Fruit fly (Drosophila melanogaster) whole organism, embryonic: ENCODE data around the gene Chro.
A peak's percentile ranks its signal among the peaks of the same experiment; 100 is the strongest.

Experiments
- Adf1 ChIP-seq: fragments of 200-800 bp; sonication (Bioruptor generic); IDR thresholded peaks from 2 replicates; pipeline ENCODE4 v1.3.6; 2022; ENCODE audit warnings: missing biosample characterization, missing genetic modification characterization
- Bteb2 ChIP-seq: fragments of 200-800 bp; sonication (Bioruptor generic); optimal IDR thresholded peaks from 2 replicates; lab custom pipeline; 2016; ENCODE audit warnings: missing biosample characterization, missing genetic modification characterization
- CG11695 ChIP-seq: fragments of 200-800 bp; sonication (Bioruptor generic); IDR thresholded peaks from 3 replicates; pipeline ENCODE4 v1.3.6; 2022; ENCODE audit warnings: missing biosample characterization, missing genetic modification characterization
- CG11723 ChIP-seq: fragments of 200-800 bp; sonication (Bioruptor generic); optimal IDR thresholded peaks from 2 replicates; lab custom pipeline; 2017; ENCODE audit warnings: missing biosample characterization, mild to moderate bottlenecking, missing genetic modification characterization
- CG12769 ChIP-seq: fragments of 200-800 bp; sonication (Bioruptor generic); optimal IDR thresholded peaks from 2 replicates; lab custom pipeline; 2019; ENCODE audit warnings: missing biosample characterization, mild to moderate bottlenecking, missing genetic modification characterization, moderate library complexity
- CG13287 ChIP-seq: fragments of 200-800 bp; sonication (Bioruptor generic); IDR thresholded peaks from 2 replicates; pipeline ENCODE4 v1.3.6; 2022; ENCODE audit warnings: missing biosample characterization, missing genetic modification characterization; ENCODE audit not compliant: partially characterized antibody
- CG18599 ChIP-seq: fragments of 200-800 bp; sonication (Bioruptor generic); optimal IDR thresholded peaks from 3 replicates; lab custom pipeline; 2017; ENCODE audit warnings: missing biosample characterization, missing genetic modification characterization, mild to moderate bottlenecking, moderate library complexity, missing genetic modification reagents
- CG6175 ChIP-seq: fragments of 200-800 bp; sonication (Bioruptor generic); IDR thresholded peaks from 3 replicates; pipeline ENCODE4 v1.3.6; 2022; ENCODE audit warnings: missing biosample characterization, missing genetic modification characterization
- CG6854 ChIP-seq: fragments of 200-800 bp; sonication (Bioruptor generic); optimal IDR thresholded peaks from 3 replicates; lab custom pipeline; 2017; ENCODE audit warnings: missing biosample characterization, mild to moderate bottlenecking, missing genetic modification characterization
- D19B ChIP-seq: fragments of 200-800 bp; sonication (Bioruptor generic); optimal IDR thresholded peaks from 2 replicates; lab custom pipeline; 2017; ENCODE audit warnings: missing biosample characterization, mild to moderate bottlenecking, missing genetic modification characterization
- Dll ChIP-seq: fragments of 200-800 bp; sonication (Bioruptor generic); IDR thresholded peaks from 4 replicates; pipeline ENCODE4 v1.3.6; 2022; ENCODE audit warnings: missing biosample characterization, missing genetic modification characterization; ENCODE audit not compliant: partially characterized antibody
- GATAe ChIP-seq: fragments of 200-800 bp; sonication (Bioruptor generic); conservative IDR thresholded peaks from 2 replicates; pipeline ENCODE4 v1.3.6; 2022; ENCODE audit warnings: missing biosample characterization, missing genetic modification characterization
- HLH4C ChIP-seq: fragments of 200-800 bp; sonication (Bioruptor generic); IDR thresholded peaks from 3 replicates; pipeline ENCODE4 v1.3.6; 2022; ENCODE audit warnings: missing biosample characterization, missing genetic modification characterization; ENCODE audit not compliant: partially characterized antibody
- Hmr ChIP-seq: fragments of 200-800 bp; sonication (Bioruptor generic); optimal IDR thresholded peaks from 3 replicates; lab custom pipeline; 2017; ENCODE audit warnings: mild to moderate bottlenecking, missing biosample characterization, missing genetic modification reagents, missing genetic modification characterization
- MBD-R2 ChIP-seq: fragments of 200-800 bp; sonication (Bioruptor generic); IDR thresholded peaks from 2 replicates; pipeline ENCODE4 v1.3.6; 2022; ENCODE audit warnings: missing biosample characterization, missing genetic modification characterization
- Meics ChIP-seq: fragments of 200-800 bp; sonication (Bioruptor generic); optimal IDR thresholded peaks from 2 replicates; lab custom pipeline; 2017; ENCODE audit warnings: missing biosample characterization, mild to moderate bottlenecking, missing genetic modification characterization
- NFAT ChIP-seq: fragments of 200-800 bp; sonication (Bioruptor generic); IDR thresholded peaks from 2 replicates; pipeline ENCODE4 v1.3.6; 2022; ENCODE audit warnings: missing biosample characterization, missing genetic modification characterization
- Neu2 ChIP-seq: fragments of 200-800 bp; sonication (Bioruptor generic); optimal IDR thresholded peaks from 3 replicates; lab custom pipeline; 2016; ENCODE audit warnings: missing biosample characterization, missing genetic modification characterization, borderline replicate concordance
- Pdp1 ChIP-seq, 2 experiments: fragments of 200-800 bp; sonication (Bioruptor generic); optimal IDR thresholded peaks; 3 replicates each; lab custom pipeline; 2016; ENCODE audit warnings: missing biosample characterization in 2 of 2, missing genetic modification characterization in 2 of 2, mild to moderate bottlenecking in 1 of 2, moderate library complexity in 1 of 2
- Rfx ChIP-seq: fragments of 200-800 bp; sonication (Bioruptor generic); IDR thresholded peaks from 2 replicates; pipeline ENCODE4 v1.3.6; 2022; ENCODE audit warnings: missing biosample characterization, missing genetic modification characterization
- Sry-β ChIP-seq: fragments of 200-800 bp; sonication (Bioruptor generic); optimal IDR thresholded peaks from 2 replicates; lab custom pipeline; 2018; ENCODE audit warnings: missing biosample characterization, mild to moderate bottlenecking, missing genetic modification characterization, moderate library complexity
- Sry-δ ChIP-seq: fragments of 200-800 bp; sonication (Bioruptor generic); optimal IDR thresholded peaks from 2 replicates; lab custom pipeline; 2016; ENCODE audit warnings: missing biosample characterization, missing genetic modification characterization
- YL-1 ChIP-seq: fragments of 200-800 bp; sonication (Bioruptor generic); optimal IDR thresholded peaks from 3 replicates; lab custom pipeline; 2017; ENCODE audit warnings: missing biosample characterization, mild to moderate bottlenecking, missing genetic modification characterization
- ab ChIP-seq: fragments of 200-800 bp; sonication (Bioruptor generic); optimal IDR thresholded peaks from 2 replicates; lab custom pipeline; 2016; ENCODE audit warnings: missing biosample characterization, missing genetic modification characterization
- amos ChIP-seq: fragments of 200-800 bp; sonication (Bioruptor generic); IDR thresholded peaks from 2 replicates; pipeline ENCODE4 v1.3.6; 2022; ENCODE audit warnings: missing biosample characterization, missing genetic modification characterization; ENCODE audit not compliant: partially characterized antibody
- ash1 ChIP-seq: fragments of 200-800 bp; sonication (Bioruptor generic); optimal IDR thresholded peaks from 2 replicates; lab custom pipeline; 2018; ENCODE audit warnings: missing biosample characterization, mild to moderate bottlenecking, missing genetic modification characterization
- bsh ChIP-seq, 2 experiments: fragments of 200-800 bp; sonication (Bioruptor generic); optimal IDR thresholded peaks; 2 replicates each; lab custom pipeline; 2017 to 2018; ENCODE audit warnings: mild to moderate bottlenecking in 2 of 2, missing biosample characterization in 2 of 2, missing genetic modification characterization in 2 of 2, moderate library complexity in 1 of 2
- caup ChIP-seq: fragments of 200-800 bp; sonication (Bioruptor generic); optimal IDR thresholded peaks from 3 replicates; lab custom pipeline; 2017; ENCODE audit warnings: missing biosample characterization, mild to moderate bottlenecking, missing genetic modification characterization, moderate library complexity; ENCODE audit not compliant: severe bottlenecking
- chinmo ChIP-seq: fragments of 200-800 bp; sonication (Bioruptor generic); IDR thresholded peaks from 4 replicates; pipeline ENCODE4 v1.3.6; 2022; ENCODE audit warnings: missing biosample characterization, missing genetic modification characterization; ENCODE audit not compliant: partially characterized antibody
- da ChIP-seq: fragments of 200-800 bp; sonication (Bioruptor generic); optimal IDR thresholded peaks from 2 replicates; lab custom pipeline; 2016; ENCODE audit warnings: missing biosample characterization, missing genetic modification characterization
- dysf ChIP-seq: fragments of 200-800 bp; sonication (Bioruptor generic); IDR thresholded peaks from 3 replicates; pipeline ENCODE4 v1.3.6; 2022; ENCODE audit warnings: missing biosample characterization, missing genetic modification characterization
- eyg ChIP-seq: fragments of 200-800 bp; sonication (Bioruptor generic); optimal IDR thresholded peaks from 3 replicates; lab custom pipeline; 2016; ENCODE audit warnings: missing biosample characterization, missing genetic modification characterization
- lab ChIP-seq: fragments of 200-800 bp; sonication (Bioruptor generic); optimal IDR thresholded peaks from 3 replicates; lab custom pipeline; 2017; ENCODE audit warnings: missing biosample characterization, missing genetic modification characterization, mild to moderate bottlenecking, moderate library complexity, missing genetic modification reagents
- lbe ChIP-seq: fragments of 200-800 bp; sonication (Bioruptor generic); optimal IDR thresholded peaks from 2 replicates; lab custom pipeline; 2016; ENCODE audit warnings: missing biosample characterization, mild to moderate bottlenecking, missing genetic modification characterization
- mirr ChIP-seq: fragments of 200-800 bp; sonication (Bioruptor generic); optimal IDR thresholded peaks from 3 replicates; lab custom pipeline; 2018; ENCODE audit warnings: missing biosample characterization, mild to moderate bottlenecking, missing genetic modification characterization
- nom ChIP-seq: fragments of 200-800 bp; sonication (Bioruptor generic); optimal IDR thresholded peaks from 2 replicates; lab custom pipeline; 2017; ENCODE audit warnings: missing biosample characterization, missing genetic modification characterization, mild to moderate bottlenecking, moderate library complexity, missing genetic modification reagents
- rib ChIP-seq: fragments of 200-800 bp; sonication (Bioruptor generic); IDR thresholded peaks from 2 replicates; pipeline ENCODE4 v1.3.6; 2022; ENCODE audit warnings: missing biosample characterization, missing genetic modification characterization
- scrt ChIP-seq: fragments of 200-800 bp; sonication (Bioruptor generic); optimal IDR thresholded peaks from 2 replicates; lab custom pipeline; 2018; ENCODE audit warnings: missing biosample characterization, mild to moderate bottlenecking, missing genetic modification characterization, moderate library complexity
- so ChIP-seq: fragments of 200-800 bp; sonication (Bioruptor generic); IDR thresholded peaks from 3 replicates; pipeline ENCODE4 v1.3.6; 2022; ENCODE audit warnings: missing biosample characterization, missing genetic modification characterization
- sqz ChIP-seq: fragments of 200-800 bp; sonication (Bioruptor generic); optimal IDR thresholded peaks from 3 replicates; lab custom pipeline; 2018; ENCODE audit warnings: missing biosample characterization, mild to moderate bottlenecking, missing genetic modification characterization
- zfh2 ChIP-seq: fragments of 200-800 bp; sonication (Bioruptor generic); optimal IDR thresholded peaks from 2 replicates; lab custom pipeline; 2016; ENCODE audit warnings: missing biosample characterization, missing genetic modification characterization

Gene Chro

DNA sequence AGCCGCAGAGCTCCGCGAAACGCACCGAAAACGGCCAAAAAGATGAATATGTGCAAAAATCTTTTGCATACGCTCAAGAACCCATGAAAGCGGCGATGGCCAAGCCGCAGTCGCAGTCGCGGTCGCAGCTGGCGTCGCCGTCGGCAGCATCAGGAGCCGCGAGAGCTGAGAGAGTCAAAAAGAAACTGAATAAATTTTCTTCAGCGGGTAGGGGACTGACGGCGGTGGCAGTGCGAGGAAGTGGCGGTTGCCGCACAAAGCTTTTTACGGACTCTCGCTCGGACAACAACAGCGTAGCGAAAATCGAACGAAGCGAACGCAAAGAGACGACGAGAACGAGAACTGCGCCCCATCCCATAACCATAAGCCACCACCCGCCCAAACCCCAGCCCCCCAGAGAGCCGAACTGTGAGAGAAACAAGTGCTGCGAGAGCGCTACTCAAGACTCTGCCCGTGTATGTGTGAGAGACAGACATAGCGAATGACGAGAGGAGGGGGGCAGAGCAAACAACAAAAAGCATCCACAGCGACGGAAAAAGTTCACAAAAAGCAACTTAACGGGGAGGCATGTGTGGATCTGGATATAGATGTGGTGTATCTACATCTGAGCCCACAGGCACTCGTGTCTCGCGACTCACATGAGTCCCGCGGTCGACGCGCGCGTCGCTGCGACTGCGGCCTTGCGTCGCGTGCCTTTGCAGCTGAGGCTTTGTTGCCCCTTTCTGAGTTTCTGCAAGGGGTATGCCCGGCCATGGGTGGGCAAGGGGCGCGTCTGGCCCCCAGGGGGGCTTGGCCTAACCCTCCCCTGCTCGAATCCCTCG lies 43.4 kb downstream of the Chro start, which contains the start of gene jim (continued):
- TF ChIP-seq Pdp1 (GFP tag; optimal IDR thresholded peaks at IDR 0.05; lab: Kevin White, UChicago): peak in 1 of 2 experiments; percentile 11
- peak; percentile 24; the same call in 1 of the 3 replicates for TF ChIP-seq so (GFP tag; lab: Robert Waterston, UW)
- TF ChIP-seq CG11695 (GFP tag; lab: Robert Waterston, UW): 0 out of 3 replicates have a peak, but pooled peaks have one; percentile 8
- peak; percentile 27; the same call in 1 of the 2 replicates for TF ChIP-seq amos (GFP tag; lab: Robert Waterston, UW)
- TF ChIP-seq D19B (GFP tag; lab: Kevin White, UChicago): peak; percentile 9
- peak in 1 of 2 experiments; percentile 63 for TF ChIP-seq bsh (GFP tag; optimal IDR thresholded peaks at IDR 0.05; lab: Kevin White, UChicago)
- no peak for TF ChIP-seq Bteb2 (GFP tag; lab: Kevin White, UChicago)
- no peak for TF ChIP-seq GATAe (GFP tag; lab: Robert Waterston, UW)
- TF ChIP-seq sqz (GFP tag; lab: Kevin White, UChicago): peak; percentile 26
- peak; percentile 4 for TF ChIP-seq Meics
- TF ChIP-seq mirr: peak; percentile 49
- TF ChIP-seq nom (GFP tag; lab: Kevin White, UChicago): peak; percentile 79
- no peak for TF ChIP-seq eyg (GFP tag; lab: Kevin White, UChicago)
- 0 out of 2 replicates have a peak, but pooled peaks have one; percentile 6 for TF ChIP-seq MBD-R2
- peak; percentile 60 for TF ChIP-seq Hmr (GFP tag; lab: Kevin White, UChicago)
- peak; percentile 14 for TF ChIP-seq CG11723
- TF ChIP-seq CG18599 (GFP tag; lab: Kevin White, UChicago): peak; percentile 49
- peak; percentile 3 for TF ChIP-seq scrt (GFP tag; lab: Kevin White, UChicago)
- TF ChIP-seq chinmo: peak; percentile 94; the same call in 3 of the 4 replicates
- TF ChIP-seq Sry-β: no peak
- TF ChIP-seq Adf1 (GFP tag; lab: Robert Waterston, UW): peak; percentile 98
- TF ChIP-seq ash1 (GFP tag; lab: Kevin White, UChicago): peak; percentile 51
- peak; percentile 24 for TF ChIP-seq Rfx (GFP tag; lab: Robert Waterston, UW)
- peak; percentile 44 for TF ChIP-seq caup (GFP tag; lab: Kevin White, UChicago)
- peak; percentile 95 for TF ChIP-seq rib (GFP tag; lab: Robert Waterston, UW)
- peak; percentile 65 for TF ChIP-seq CG13287
- peak; percentile 45; the same call in 1 of the 2 replicates for TF ChIP-seq NFAT
- no peak for TF ChIP-seq da
- no peak for TF ChIP-seq Neu2 (GFP tag; lab: Kevin White, UChicago)
- TF ChIP-seq CG12769 (tag; lab: Kevin White, UChicago): peak; percentile 93
- TF ChIP-seq dysf (GFP tag; lab: Robert Waterston, UW): peak; percentile 29; the same call in 1 of the 3 replicates
- TF ChIP-seq HLH4C (GFP tag; lab: Robert Waterston, UW): 0 out of 3 replicates have a peak, but pooled peaks have one; percentile 49
- TF ChIP-seq Sry-δ (GFP tag; lab: Kevin White, UChicago): no peak
- TF ChIP-seq Dll: peak; percentile 53; the same call in 2 of the 4 replicates
- TF ChIP-seq CG6854: peak; percentile 57
- peak; percentile 11 for TF ChIP-seq zfh2
- no peak for TF ChIP-seq YL-1 (GFP tag; lab: Kevin White, UChicago)
- peak; percentile 58 for TF ChIP-seq lab (GFP tag; lab: Kevin White, UChicago)
- peak; percentile 43 for TF ChIP-seq lbe (GFP tag; lab: Kevin White, UChicago)
- no peak for TF ChIP-seq ab (GFP tag; lab: Kevin White, UChicago)
- TF ChIP-seq CG6175 (GFP tag; lab: Robert Waterston, UW): peak; percentile 79; the same call in 2 of the 3 replicates
